Fruit fly (Drosophila melanogaster): ENCODE results near the gene Tudor-SN.

Tudor-SN gene

dm6 chr3L:247482-248225 lies 16.5 kb downstream of the Tudor-SN start, which contains the start of gene mthl14:
Gene mthl14 (plus strand): TSS chr3L:247491.
- TF ChIP-seq ara (GFP tag; IDR thresholded peaks at IDR 0.05) (no peak), br (optimal IDR thresholded peaks at IDR 0.05) (no peak), tin (GFP tag; optimal IDR thresholded peaks at IDR 0.05) (no peak), lab (GFP tag; optimal IDR thresholded peaks at IDR 0.05) (no peak), tap (tag; optimal IDR thresholded peaks at IDR 0.05) (no peak), E2f2 (GFP tag; IDR thresholded peaks at IDR 0.05) (no peak), gsb-n (tag; optimal IDR thresholded peaks at IDR 0.05) (no peak), CG1832 (GFP tag; optimal IDR thresholded peaks at IDR 0.05) (no peak), CG10431 (GFP tag; optimal IDR thresholded peaks at IDR 0.05) (peak; percentile 1), CG17359 (tag; optimal IDR thresholded peaks at IDR 0.05) (peak; percentile 37), hth (optimal IDR thresholded peaks at IDR 0.05) (no peak), Pdp1 (GFP tag; optimal IDR thresholded peaks at IDR 0.05) (peak in 1 of 2 experiments; percentile 16), aop (GFP tag; IDR thresholded peaks at IDR 0.05) (no peak), Mrtf (GFP tag; IDR thresholded peaks at IDR 0.05) (no peak), NC2β (GFP tag; optimal IDR thresholded peaks at IDR 0.05) (peak; percentile 11), sima (GFP tag; optimal IDR thresholded peaks at IDR 0.05) (no peak), Kr (GFP tag; optimal IDR thresholded peaks at IDR 0.05) (no peak), sd (tag; optimal IDR thresholded peaks at IDR 0.05) (peak; percentile 97), CG1233 (GFP tag; optimal IDR thresholded peaks at IDR 0.05) (peak; percentile 35), fd64A (GFP tag; optimal IDR thresholded peaks at IDR 0.05) (no peak), CG8281 (tag; optimal IDR thresholded peaks at IDR 0.05) (no peak), CG33213 (GFP tag; optimal IDR thresholded peaks at IDR 0.05) (no peak), CG4328 (GFP tag; optimal IDR thresholded peaks at IDR 0.05) (peak; percentile 16), kay (GFP tag; optimal IDR thresholded peaks at IDR 0.05) (no peak), gt (GFP tag; IDR thresholded peaks at IDR 0.05) (no peak), GATAe (GFP tag; conservative IDR thresholded peaks at IDR 0.05) (peak; percentile 63; the same call in 1 of the 2 replicates), stwl (tag; optimal IDR thresholded peaks at IDR 0.05) (peak; percentile 23), CG3281 (GFP tag; optimal IDR thresholded peaks at IDR 0.05) (peak; percentile 1), ham (GFP tag; IDR thresholded peaks at IDR 0.05) (no peak), CG2889 (GFP tag; IDR thresholded peaks at IDR 0.05) (no peak), lov (optimal IDR thresholded peaks at IDR 0.05) (no peak), lov (GFP tag; IDR thresholded peaks at IDR 0.05) (no peak), croc (GFP tag; conservative IDR thresholded peaks at IDR 0.05) (no peak), pnt (GFP tag; optimal IDR thresholded peaks at IDR 0.05) (no peak), Lhr (GFP tag; optimal IDR thresholded peaks at IDR 0.05) (peak; percentile 3), Adf1 (GFP tag; IDR thresholded peaks at IDR 0.05) (no peak), C15 (GFP tag; IDR thresholded peaks at IDR 0.05) (no peak), CG2120 (GFP tag; optimal IDR thresholded peaks at IDR 0.05) (no peak), eve (GFP tag; optimal IDR thresholded peaks at IDR 0.05) (peak in 1 of 2 experiments; percentile 51), CG15601 (tag; optimal IDR thresholded peaks at IDR 0.05) (peak; percentile 50), CG7928 (GFP tag; optimal IDR thresholded peaks at IDR 0.05) (peak; percentile 45), CG17385 (GFP tag; optimal IDR thresholded peaks at IDR 0.05) (no peak), gfzf (GFP tag; optimal IDR thresholded peaks at IDR 0.05) (peak; percentile 53), Ravus (GFP tag; IDR thresholded peaks at IDR 0.05) (no peak), trem (tag; optimal IDR thresholded peaks at IDR 0.05) (no peak), yki (optimal IDR thresholded peaks at IDR 0.05) (no peak), shn (GFP tag; optimal IDR thresholded peaks at IDR 0.05) (no peak), gcm2 (GFP tag; optimal IDR thresholded peaks at IDR 0.05) (no peak), pros (GFP tag; optimal IDR thresholded peaks at IDR 0.05) (peak; percentile 31), knrl (GFP tag; IDR thresholded peaks at IDR 0.05; ENCODE audit: partially characterized antibody) (no peak), vvl (GFP tag; IDR thresholded peaks at IDR 0.05) (no peak), BtbVII (GFP tag; optimal IDR thresholded peaks at IDR 0.05) (peak; percentile 58)
